Fruit fly (Drosophila melanogaster) Kc167 (cell line): ENCODE data around the gene pav.

ENCODE experiments used
- Myc ChIP-seq: fragments of >200 bp; optimal IDR thresholded peaks from 2 replicates; lab custom pipeline; 2017; ENCODE audit warnings: missing external identifiers
- Sin3A ChIP-seq: fragments of >200 bp; optimal IDR thresholded peaks from 2 replicates; lab custom pipeline; 2018; ENCODE audit warnings: missing external identifiers
- h ChIP-seq: fragments of >200 bp; optimal IDR thresholded peaks from 3 replicates; lab custom pipeline; 2018; ENCODE audit warnings: missing external identifiers
- insv ChIP-seq: fragments of >200 bp; optimal IDR thresholded peaks from 3 replicates; lab custom pipeline; 2018; ENCODE audit warnings: missing external identifiers
- psq ChIP-seq: fragments of >200 bp; optimal IDR thresholded peaks from 2 replicates; lab custom pipeline; 2017; ENCODE audit warnings: missing external identifiers
- ttk ChIP-seq: sonication (Bioruptor generic); optimal IDR thresholded peaks from 2 replicates; lab custom pipeline; 2017; ENCODE audit warnings: missing external identifiers

The pav gene

DNA sequence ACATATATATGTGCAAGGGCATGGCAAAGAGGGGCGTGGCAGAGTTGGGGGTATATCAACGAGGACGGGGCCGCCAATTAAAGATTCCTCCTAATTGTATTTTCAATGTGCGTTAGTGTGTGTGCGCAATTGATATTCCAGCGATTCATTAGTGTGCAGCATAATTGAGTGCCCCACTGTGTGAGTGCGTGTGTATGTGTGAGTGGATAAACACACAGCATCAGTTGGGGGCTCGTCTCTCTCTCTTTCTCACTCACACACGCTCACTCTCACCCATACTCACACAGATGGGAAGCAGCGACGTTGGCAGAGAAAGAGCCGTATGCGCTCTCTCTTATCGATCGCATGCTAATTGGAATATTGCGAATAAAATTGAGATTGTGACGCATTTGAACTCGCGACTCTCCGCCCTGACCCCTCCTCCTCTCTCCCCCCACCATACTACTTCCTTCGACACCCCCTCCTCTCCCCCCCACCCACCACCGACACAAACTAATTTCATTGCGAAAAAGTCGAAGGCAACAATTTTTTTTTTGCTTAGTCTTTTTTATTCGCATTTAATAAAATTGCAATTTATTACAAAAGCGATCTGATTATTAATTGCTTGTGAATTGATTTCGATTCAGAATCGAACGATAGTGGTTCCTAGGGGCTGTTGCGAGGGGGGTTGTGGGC is 8.8 kb upstream of the pav start:
- TF ChIP-seq Sin3A (lab: Kevin White, UChicago) (no peak), ttk (no peak), insv (lab: Kevin White, UChicago) (no peak), h (lab: Kevin White, UChicago) (no peak), psq (lab: Kevin White, UChicago) (no peak), Myc (lab: Kevin White, UChicago) (no peak)

DNA sequence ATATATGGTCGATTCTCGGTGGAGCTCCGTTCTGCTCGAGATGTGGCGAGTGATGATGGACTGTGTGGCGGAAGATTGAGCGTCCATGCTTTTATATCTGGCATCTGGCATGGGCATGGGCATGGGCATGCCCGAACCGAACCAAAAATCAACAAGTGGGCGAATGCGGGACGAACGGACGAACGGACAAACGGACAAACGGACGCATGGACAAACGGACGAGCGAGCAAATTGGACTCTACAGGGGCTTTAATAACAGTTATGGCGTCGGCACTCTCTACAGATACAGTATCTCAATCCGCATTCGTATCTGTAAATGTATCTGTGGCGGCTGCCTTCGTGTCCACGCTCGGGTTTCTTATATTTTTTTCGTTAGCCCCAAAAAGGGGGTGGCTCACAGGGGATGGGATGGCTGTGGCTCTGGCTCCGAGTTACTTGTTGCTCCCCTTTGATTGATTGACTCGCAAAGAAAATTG is 6.4 kb upstream of the pav start, which contains the start of gene ImpL2:
ImpL2 (minus strand) TSS at position 51 of the 476 bp plus-strand sequence.
- TF ChIP-seq psq (lab: Kevin White, UChicago) (no peak), Sin3A (lab: Kevin White, UChicago) (no peak), insv (lab: Kevin White, UChicago) (no peak), Myc (lab: Kevin White, UChicago) (no peak), ttk (no peak), h (lab: Kevin White, UChicago) (no peak)

DNA sequence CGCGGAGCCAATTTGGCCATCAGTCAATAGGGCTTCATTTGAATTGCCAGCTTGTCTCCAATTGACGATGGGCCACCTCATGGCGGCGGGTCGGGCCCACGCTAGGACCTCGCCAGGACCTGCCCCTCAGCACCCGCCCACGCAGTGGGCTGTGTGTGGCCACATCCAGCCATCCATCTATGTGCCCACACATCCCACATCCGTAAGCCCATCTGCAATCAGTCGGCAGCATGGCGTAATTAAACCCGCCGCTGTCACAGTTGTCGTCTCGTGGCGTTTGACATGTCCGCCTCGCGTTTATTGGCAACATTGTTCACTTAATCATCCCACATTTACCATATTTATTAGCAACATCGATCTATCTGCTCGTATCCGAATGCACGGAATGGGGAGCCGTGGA is 4.3 kb upstream of the pav start:
- no peak for TF ChIP-seq psq (lab: Kevin White, UChicago)
- TF ChIP-seq Myc (lab: Kevin White, UChicago): no peak

DNA sequence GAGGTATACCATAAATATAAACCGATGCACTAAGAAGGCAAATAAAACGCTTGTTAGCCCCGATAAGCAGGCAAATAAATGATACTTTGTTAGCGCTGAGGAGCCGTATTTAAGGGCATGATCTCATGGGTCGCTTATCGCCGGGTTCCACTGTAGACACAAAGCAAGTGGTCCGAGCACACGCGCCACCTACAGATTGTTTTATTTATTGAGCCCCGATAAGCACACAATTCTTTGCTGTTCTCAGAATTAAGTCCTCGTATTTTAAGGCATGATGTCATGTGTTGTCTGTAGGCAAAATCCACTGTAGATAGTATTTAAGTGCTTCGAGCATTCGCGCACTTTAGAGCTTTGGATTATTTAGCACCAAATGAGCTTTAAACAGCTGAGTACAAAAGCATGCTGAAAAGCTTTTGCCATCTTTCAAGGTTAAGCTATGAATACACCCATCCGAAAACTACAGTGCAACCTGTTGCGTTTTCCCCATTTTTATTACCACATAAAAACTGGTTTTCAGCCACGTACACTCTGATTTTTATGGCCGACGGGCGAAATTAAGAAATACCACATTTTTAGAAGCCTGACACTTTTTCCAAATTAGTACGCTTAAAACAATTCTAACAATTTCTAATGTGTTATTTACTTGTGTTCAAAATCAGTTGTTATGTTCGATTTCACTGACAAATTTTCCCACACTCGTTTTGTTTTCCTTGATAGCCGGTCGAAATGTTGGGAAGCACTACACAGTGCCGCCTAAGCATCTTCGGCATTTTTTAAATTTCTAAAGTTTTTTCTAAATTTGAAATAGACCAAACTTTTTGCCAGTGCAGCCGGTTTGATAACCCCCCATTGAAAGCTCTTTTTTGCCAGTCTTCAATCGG is 2.9 kb upstream of the pav start, which contains the start of gene Sqor:
Sqor (plus strand) TSS at position 732 of the 881 bp plus-strand sequence.
- no peak for TF ChIP-seq h (lab: Kevin White, UChicago)
- no peak for TF ChIP-seq insv (lab: Kevin White, UChicago)
- TF ChIP-seq Myc (lab: Kevin White, UChicago): no peak
- no peak for TF ChIP-seq Sin3A (lab: Kevin White, UChicago)
- TF ChIP-seq ttk: no peak
- no peak for TF ChIP-seq psq (lab: Kevin White, UChicago)

DNA sequence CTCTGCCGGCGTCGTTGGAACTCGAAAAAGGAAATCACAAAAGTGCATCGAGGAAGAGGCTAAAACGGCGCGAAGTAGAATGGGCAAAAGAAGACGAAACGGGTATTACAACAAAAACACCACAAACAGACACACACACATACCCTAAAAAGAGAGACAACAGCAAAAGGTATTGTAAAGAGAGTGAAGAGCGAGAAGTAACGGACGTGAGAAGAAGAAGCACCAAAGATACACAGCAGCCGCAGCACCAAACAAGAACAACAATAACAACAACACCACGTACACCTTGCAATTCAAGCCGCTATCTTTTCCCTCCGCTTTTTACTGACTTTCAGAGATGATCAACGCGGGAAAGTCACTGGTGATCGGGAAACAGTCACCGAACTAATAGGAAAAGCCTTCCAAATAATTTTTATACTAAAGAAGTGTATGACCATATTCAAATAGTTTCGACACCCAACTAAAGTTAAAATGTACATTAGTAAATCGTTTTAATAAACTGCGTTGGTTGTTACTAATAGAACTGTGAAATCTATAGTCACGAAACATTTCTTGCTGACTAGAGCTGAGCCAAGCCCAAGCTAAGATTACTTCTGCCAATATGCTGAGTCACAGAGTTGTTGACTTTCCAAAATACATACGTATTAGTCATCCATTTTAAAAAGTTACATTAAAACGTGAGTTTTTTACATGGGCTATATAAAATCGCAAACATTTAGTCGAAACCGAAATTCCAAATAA is 9.8 kb downstream of the pav start:
- TF ChIP-seq Myc (lab: Kevin White, UChicago): no peak
- no peak for TF ChIP-seq h (lab: Kevin White, UChicago)
- TF ChIP-seq ttk: no peak
- no peak for TF ChIP-seq psq (lab: Kevin White, UChicago)
- no peak for TF ChIP-seq insv (lab: Kevin White, UChicago)
- no peak for TF ChIP-seq Sin3A (lab: Kevin White, UChicago)

DNA sequence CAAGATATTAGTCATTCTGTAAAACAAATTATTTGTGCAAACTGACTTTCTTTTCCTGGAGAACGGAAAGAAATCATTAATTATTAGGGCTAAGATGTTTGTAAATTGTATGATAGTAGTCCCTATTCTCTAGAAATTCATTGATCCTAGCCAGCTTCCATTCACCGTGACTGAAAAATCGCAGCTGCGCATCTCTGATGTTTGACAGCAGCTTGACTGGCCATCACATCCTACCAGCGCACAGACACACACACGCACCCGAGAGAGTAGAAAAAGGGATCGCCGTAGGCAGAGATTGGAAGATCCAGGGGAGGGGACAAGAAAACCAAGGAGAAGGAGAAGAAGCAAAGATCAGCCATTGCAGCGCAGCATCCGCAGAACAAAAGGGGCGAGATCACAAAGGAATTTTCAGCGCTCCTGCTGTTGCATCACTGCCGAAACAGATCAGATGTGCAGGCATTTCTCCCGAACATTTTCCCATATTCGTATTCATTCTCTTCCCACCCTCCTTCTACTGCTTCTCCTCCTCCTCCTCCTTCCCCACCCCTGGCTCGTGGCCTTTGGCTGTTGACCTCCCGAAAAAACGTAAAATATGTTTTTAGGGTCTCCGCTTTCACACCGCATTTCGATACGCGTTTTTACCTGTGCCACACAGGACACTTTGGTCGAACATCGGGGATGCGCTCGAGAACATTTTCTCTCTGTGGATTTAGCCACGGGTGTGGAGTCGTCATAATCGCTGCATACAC is 10.5 kb downstream of the pav start:
- no peak for TF ChIP-seq h (lab: Kevin White, UChicago)
- TF ChIP-seq psq (lab: Kevin White, UChicago): no peak
- no peak for TF ChIP-seq insv (lab: Kevin White, UChicago)
- no peak for TF ChIP-seq Sin3A (lab: Kevin White, UChicago)
- no peak for TF ChIP-seq ttk
- no peak for TF ChIP-seq Myc (lab: Kevin White, UChicago)

DNA sequence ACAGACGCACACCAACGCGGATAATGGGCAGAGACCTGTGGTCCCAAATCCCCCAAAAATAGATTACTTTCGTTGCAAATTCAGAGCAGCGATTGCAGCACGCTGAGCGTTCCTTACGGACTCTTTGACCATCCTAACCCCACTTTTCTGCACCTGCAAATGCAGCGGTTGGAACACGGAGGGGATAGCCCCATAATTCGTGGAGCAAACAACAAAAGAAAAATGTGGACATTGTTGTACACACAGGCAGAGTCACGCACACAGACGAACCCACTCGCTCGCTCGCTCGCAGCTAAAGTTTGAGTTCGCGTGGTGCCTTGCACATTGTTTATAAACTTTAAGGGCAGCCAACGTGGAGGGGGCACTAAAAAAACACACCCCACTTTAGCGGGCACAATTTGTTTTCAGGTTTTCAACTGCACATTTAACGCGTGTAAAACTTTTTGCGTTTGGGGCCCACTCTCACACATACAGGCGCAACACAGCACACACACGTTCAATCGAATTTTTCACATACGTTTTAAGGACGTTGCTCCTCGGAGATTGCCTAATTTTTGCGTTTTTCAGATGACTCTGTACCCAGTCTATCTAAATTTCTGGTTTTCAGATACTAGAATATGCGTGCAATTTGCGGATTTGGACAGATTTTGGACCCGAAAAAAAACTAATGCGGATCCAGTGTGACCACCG is 11.2 kb downstream of the pav start:
- no peak for TF ChIP-seq Myc (lab: Kevin White, UChicago)
- no peak for TF ChIP-seq Sin3A (lab: Kevin White, UChicago)
- TF ChIP-seq psq (lab: Kevin White, UChicago): no peak
- TF ChIP-seq ttk: no peak
- TF ChIP-seq insv (lab: Kevin White, UChicago): no peak
- TF ChIP-seq h (lab: Kevin White, UChicago): no peak

DNA sequence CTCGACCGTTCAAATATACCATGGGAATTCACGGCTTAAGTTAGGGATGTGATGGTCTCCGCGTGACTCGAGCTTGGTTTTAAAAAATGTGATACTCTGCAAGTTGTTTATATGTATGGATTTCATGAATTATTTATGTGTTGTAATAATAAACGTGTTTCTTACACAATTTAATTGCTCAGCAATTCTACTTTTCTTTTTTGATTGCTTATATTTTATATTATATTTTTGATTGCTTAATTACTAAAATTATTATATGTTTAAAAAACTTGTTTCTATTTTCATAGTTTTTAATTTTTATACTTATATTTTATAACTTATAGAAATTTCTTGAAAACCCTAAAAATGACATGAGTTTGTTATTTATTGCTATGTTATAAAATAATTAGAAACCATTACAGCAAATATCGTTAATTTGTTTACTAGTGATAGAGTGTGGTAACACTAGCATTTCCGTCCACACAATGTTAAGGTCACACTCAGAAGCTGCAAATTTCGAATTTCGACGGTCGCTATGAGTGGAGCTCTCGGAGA is 11.8 kb downstream of the pav start, which contains the start of the genes ago and CG1265:
ago (minus strand) TSS at position 6 of the 534 bp plus-strand sequence.
CG1265 (plus strand) TSS at position 476 of the 534 bp plus-strand sequence.
- TF ChIP-seq Sin3A (lab: Kevin White, UChicago) (peak; percentile 30), h (lab: Kevin White, UChicago) (no peak), Myc (lab: Kevin White, UChicago) (no peak), insv (lab: Kevin White, UChicago) (no peak)

DNA sequence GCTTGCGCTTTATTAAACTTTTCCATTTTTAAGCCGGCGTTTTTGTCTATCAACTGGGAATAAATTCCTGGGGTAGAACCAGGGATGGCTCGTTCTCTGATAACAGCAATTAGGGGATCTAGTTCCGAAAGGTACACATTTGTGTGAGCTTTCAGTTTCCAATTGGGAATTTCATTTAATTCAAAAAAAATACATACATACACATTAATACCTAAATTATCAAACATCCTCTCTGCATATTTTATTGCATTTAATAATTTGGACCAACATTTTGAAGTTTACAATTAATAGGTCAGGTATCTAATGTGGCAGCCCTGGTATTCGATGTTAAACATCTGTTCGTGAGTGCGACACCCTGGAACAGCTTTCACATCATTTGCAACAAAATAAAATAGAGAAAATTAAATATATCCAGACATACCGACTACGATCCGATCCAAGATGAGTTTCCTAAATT is 16.6 kb downstream of the pav start, which contains the start of the genes CG15011 and CG1309:
CG15011 (minus strand) TSS at position 51 of the 457 bp plus-strand sequence.
CG1309 (plus strand) TSS at position 329 of the 457 bp plus-strand sequence.
- TF ChIP-seq Sin3A (lab: Kevin White, UChicago) (no peak), Myc (lab: Kevin White, UChicago) (no peak), h (lab: Kevin White, UChicago) (no peak), psq (lab: Kevin White, UChicago) (no peak), insv (lab: Kevin White, UChicago) (no peak), ttk (no peak)
